Fruit fly (Drosophila melanogaster): ENCODE measurements around the gene Naam.

- no peak for TF ChIP-seq usp (GFP tag; optimal IDR thresholded peaks at IDR 0.05)
- TF ChIP-seq rgr (GFP tag; optimal IDR thresholded peaks at IDR 0.05) = no peak
- TF ChIP-seq Jra (GFP tag; optimal IDR thresholded peaks at IDR 0.05) = no peak
- TF ChIP-seq Myc (optimal IDR thresholded peaks at IDR 0.05) = no peak
- TF ChIP-seq psq (GFP tag; optimal IDR thresholded peaks at IDR 0.05) = no peak
- TF ChIP-seq CG32264 (GFP tag; optimal IDR thresholded peaks at IDR 0.05) = no peak
- TF ChIP-seq Sp1 (GFP tag; optimal IDR thresholded peaks at IDR 0.05) = no peak
- no peak for TF ChIP-seq Dfd (GFP tag; optimal IDR thresholded peaks at IDR 0.05)
- TF ChIP-seq Hr83 (GFP tag; optimal IDR thresholded peaks at IDR 0.05; ENCODE audit: poor library complexity, severe bottlenecking) = no peak
- no peak for TF ChIP-seq foxo (GFP tag; optimal IDR thresholded peaks at IDR 0.05)
Measured at dm6 chr3R:19657235-19657634, 14.0 kb upstream of the Naam start.

Data from whole organism, wandering third instar larva.